Fruit fly (Drosophila melanogaster): ENCODE measurements around the gene Dbp80.

The Dbp80 gene

dm6 chr3L:27264319-27264909 lies 14.7 kb upstream of the Dbp80 start (continued):
- no peak for TF ChIP-seq CG12769 (tag; optimal IDR thresholded peaks at IDR 0.05)
- no peak for TF ChIP-seq Mrtf (GFP tag; IDR thresholded peaks at IDR 0.05)
- no peak for TF ChIP-seq HHEX (GFP tag; optimal IDR thresholded peaks at IDR 0.05)
- TF ChIP-seq Hr39 (optimal IDR thresholded peaks at IDR 0.05): no peak
- TF ChIP-seq CG17568 (GFP tag; optimal IDR thresholded peaks at IDR 0.05): no peak
- no peak for TF ChIP-seq BtbVII (GFP tag; optimal IDR thresholded peaks at IDR 0.05)
- no peak for TF ChIP-seq esg (GFP tag; conservative IDR thresholded peaks at IDR 0.05)

- no peak for TF ChIP-seq CG10147 (GFP tag; optimal IDR thresholded peaks at IDR 0.05)
- no peak for TF ChIP-seq H2.0 (GFP tag; IDR thresholded peaks at IDR 0.05)
- no peak for TF ChIP-seq CG4424 (GFP tag; optimal IDR thresholded peaks at IDR 0.05)
- no peak for TF ChIP-seq pnt (GFP tag; optimal IDR thresholded peaks at IDR 0.05)
- TF ChIP-seq CG17802 (tag; optimal IDR thresholded peaks at IDR 0.05): peak; percentile 67
- TF ChIP-seq sens (GFP tag): no peak
- TF ChIP-seq Lim3 (GFP tag; IDR thresholded peaks at IDR 0.05): no peak
- peak; percentile 74 for TF ChIP-seq CG1603 (tag; optimal IDR thresholded peaks at IDR 0.05)
- TF ChIP-seq scrt (GFP tag; optimal IDR thresholded peaks at IDR 0.05): no peak
- TF ChIP-seq HLH54F (GFP tag; optimal IDR thresholded peaks at IDR 0.05): no peak
- no peak for TF ChIP-seq bcd (GFP tag; optimal IDR thresholded peaks at IDR 0.05)
- no peak for TF ChIP-seq dpn (GFP tag; optimal IDR thresholded peaks at IDR 0.05)
- no peak for TF ChIP-seq wdn (GFP tag; IDR thresholded peaks at IDR 0.05)
- TF ChIP-seq CG1024 (GFP tag; IDR thresholded peaks at IDR 0.05): peak; percentile 75; the same call in 1 of the 2 replicates
- no peak for TF ChIP-seq kah (GFP tag; optimal IDR thresholded peaks at IDR 0.05)
- TF ChIP-seq CG30020 (tag; optimal IDR thresholded peaks at IDR 0.05): peak; percentile 83
- peak; percentile 15 for TF ChIP-seq D19A (tag; optimal IDR thresholded peaks at IDR 0.05)
- peak; percentile 55; the same call in 2 of the 3 replicates for TF ChIP-seq CG7357 (GFP tag; IDR thresholded peaks at IDR 0.05)
- TF ChIP-seq CG13894 (tag; optimal IDR thresholded peaks at IDR 0.05): no peak
- no peak for TF ChIP-seq inv (GFP tag; IDR thresholded peaks at IDR 0.05; ENCODE audit: partially characterized antibody)
- TF ChIP-seq dan (GFP tag; IDR thresholded peaks at IDR 0.05): no peak
- TF ChIP-seq phol (tag; optimal IDR thresholded peaks at IDR 0.05): no peak
- no peak for TF ChIP-seq CG4730 (GFP tag; IDR thresholded peaks at IDR 0.05)
- TF ChIP-seq ssp (GFP tag; IDR thresholded peaks at IDR 0.05): peak; percentile 91
- no peak for TF ChIP-seq Mad (GFP tag; optimal IDR thresholded peaks at IDR 0.05)
These were observed 13.5 kb upstream of the Dbp80 start for dm6 chr3L:27265613-27266012.

- no peak for TF ChIP-seq CG1529 (GFP tag; optimal IDR thresholded peaks at IDR 0.05)
- no peak for TF ChIP-seq E2f2 (GFP tag; IDR thresholded peaks at IDR 0.05)
- no peak for TF ChIP-seq mam (GFP tag; optimal IDR thresholded peaks at IDR 0.05)
- peak; percentile 77 for TF ChIP-seq CG8089 (GFP tag; optimal IDR thresholded peaks at IDR 0.05)
- TF ChIP-seq ttk (GFP tag; IDR thresholded peaks at IDR 0.05): no peak
- peak; percentile 92 for TF ChIP-seq Ets65A (GFP tag)
- TF ChIP-seq Sry-δ (GFP tag; optimal IDR thresholded peaks at IDR 0.05): peak; percentile 36
- peak; percentile 69 for TF ChIP-seq sens (GFP tag)
- TF ChIP-seq Abd-B (GFP tag; optimal IDR thresholded peaks at IDR 0.05): peak; percentile 43
- TF ChIP-seq HHEX (GFP tag; optimal IDR thresholded peaks at IDR 0.05): peak; percentile 38
- peak; percentile 32 for TF ChIP-seq Xbp1 (GFP tag; optimal IDR thresholded peaks at IDR 0.05)
- TF ChIP-seq CG3281 (GFP tag; optimal IDR thresholded peaks at IDR 0.05): peak; percentile 0
- TF ChIP-seq CG18262 (tag; optimal IDR thresholded peaks at IDR 0.05): peak; percentile 19
- TF ChIP-seq Dp (GFP tag; optimal IDR thresholded peaks at IDR 0.05): no peak
- TF ChIP-seq Atf3 (GFP tag; optimal IDR thresholded peaks at IDR 0.05): peak; percentile 1
- TF ChIP-seq ssp (GFP tag; IDR thresholded peaks at IDR 0.05): peak; percentile 99
- no peak for TF ChIP-seq H15 (GFP tag; IDR thresholded peaks at IDR 0.05)
- TF ChIP-seq CG7372 (GFP tag; IDR thresholded peaks at IDR 0.05): peak; percentile 47; the same call in 1 of the 2 replicates
- TF ChIP-seq pfk (GFP tag; optimal IDR thresholded peaks at IDR 0.05): peak; percentile 90
- TF ChIP-seq Oli (tag; optimal IDR thresholded peaks at IDR 0.05): peak; percentile 31
These were observed 11.9 kb upstream of the Dbp80 start, which contains the start of gene RpL15 for dm6 chr3L:27267060-27267805. TSS of gene RpL15 (plus strand) at chr3L:27267255.
